Fruit fly (Drosophila melanogaster): ENCODE measurements around the gene CG3918.

The CG3918 gene

DNA sequence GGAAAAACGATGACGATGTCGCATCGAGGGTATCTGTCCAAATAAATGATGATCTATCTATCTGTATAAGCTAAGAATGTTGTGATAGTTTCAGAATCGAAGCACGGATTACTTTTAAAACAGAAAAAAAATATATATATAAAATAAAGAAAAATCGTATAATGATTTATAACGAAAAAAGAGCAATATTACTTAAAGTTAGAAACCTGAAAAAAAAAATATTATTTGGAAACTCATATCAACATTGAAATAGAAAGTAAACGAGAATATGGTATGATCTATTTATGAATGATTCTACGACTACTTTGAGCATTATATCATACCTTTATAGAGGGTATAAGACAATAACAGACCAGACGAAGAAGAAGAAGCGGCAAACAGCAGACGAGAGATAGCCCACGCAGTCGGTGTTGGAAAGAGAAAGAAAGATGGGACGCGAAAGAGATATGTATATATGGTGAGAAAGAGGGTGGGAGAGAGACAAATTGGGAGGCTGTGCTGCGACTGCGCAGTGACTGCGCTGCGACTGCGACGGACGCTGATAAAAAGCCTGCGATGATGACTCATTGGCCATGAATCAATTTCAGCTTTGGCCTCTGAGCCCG lies 19.4 kb downstream of the CG3918 start:
- peak; percentile 12 for TF ChIP-seq Vsx2 (GFP tag; optimal IDR thresholded peaks at IDR 0.05; ENCODE audit: partially characterized antibody)
- TF ChIP-seq Dif (GFP tag; optimal IDR thresholded peaks at IDR 0.05; ENCODE audit: partially characterized antibody) = peak; percentile 47
- peak; percentile 24 for TF ChIP-seq Jra (GFP tag; optimal IDR thresholded peaks at IDR 0.05)
- TF ChIP-seq dmrt93B (GFP tag; optimal IDR thresholded peaks at IDR 0.05) = no peak
- no peak for TF ChIP-seq jim (GFP tag; optimal IDR thresholded peaks at IDR 0.05)

- TF ChIP-seq CG9705 (GFP tag; optimal IDR thresholded peaks at IDR 0.05) (no peak), Hr83 (GFP tag; optimal IDR thresholded peaks at IDR 0.05; ENCODE audit: poor library complexity, severe bottlenecking) (peak; percentile 51), Sp1 (GFP tag; optimal IDR thresholded peaks at IDR 0.05) (peak; percentile 3), Jra (GFP tag; optimal IDR thresholded peaks at IDR 0.05) (peak; percentile 21), Hr78 (GFP tag; optimal IDR thresholded peaks at IDR 0.05) (no peak), dsf (GFP tag; optimal IDR thresholded peaks at IDR 0.05; ENCODE audit: borderline replicate concordance) (no peak), woc (GFP tag; optimal IDR thresholded peaks at IDR 0.05) (peak; percentile 59), dl (GFP tag; optimal IDR thresholded peaks at IDR 0.05; ENCODE audit: insufficient read depth in 1 of 2, partially characterized antibody in 2 of 2) (no peak), Rel (GFP tag; optimal IDR thresholded peaks at IDR 0.05) (no peak), Rel (tag; optimal IDR thresholded peaks at IDR 0.05) (peak; percentile 28), dmrt93B (GFP tag; optimal IDR thresholded peaks at IDR 0.05) (no peak), sv (GFP tag; optimal IDR thresholded peaks at IDR 0.05) (no peak)
Measured at dm6 chrX:6545862-6546270, 21.6 kb downstream of the CG3918 start.

DNA sequence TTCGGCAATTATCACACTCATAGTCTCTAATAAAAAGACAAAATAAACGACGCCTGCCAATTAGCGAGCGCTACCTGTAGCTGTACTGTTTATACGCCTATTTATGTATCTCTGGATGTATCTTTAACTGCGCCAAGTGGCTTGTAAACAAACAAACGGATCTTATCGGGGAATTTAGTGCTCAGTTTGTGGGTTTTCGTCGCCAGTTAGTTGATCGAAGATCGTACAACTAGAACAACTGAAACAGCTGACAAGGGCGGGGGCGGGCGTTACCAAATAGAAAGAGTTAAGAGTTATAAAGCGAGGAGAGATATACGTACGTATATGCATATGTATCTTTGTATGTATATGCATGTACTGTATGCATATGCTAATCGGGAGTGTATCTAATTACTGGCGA lies 22.7 kb downstream of the CG3918 start:
- TF ChIP-seq woc (GFP tag; optimal IDR thresholded peaks at IDR 0.05) (no peak), fru (GFP tag; optimal IDR thresholded peaks at IDR 0.05) (no peak), Hr78 (GFP tag; optimal IDR thresholded peaks at IDR 0.05) (no peak), Hnf4 (GFP tag; optimal IDR thresholded peaks at IDR 0.05) (no peak), Mio (GFP tag; optimal IDR thresholded peaks at IDR 0.05) (no peak), jim (GFP tag; optimal IDR thresholded peaks at IDR 0.05) (no peak), CG9705 (GFP tag; optimal IDR thresholded peaks at IDR 0.05) (no peak)

- TF ChIP-seq Rel (GFP tag; optimal IDR thresholded peaks at IDR 0.05) (peak; percentile 94), Rel (tag; optimal IDR thresholded peaks at IDR 0.05) (peak; percentile 81), usp (GFP tag; optimal IDR thresholded peaks at IDR 0.05) (no peak), Dfd (GFP tag; optimal IDR thresholded peaks at IDR 0.05) (no peak), Mio (GFP tag; optimal IDR thresholded peaks at IDR 0.05) (peak; percentile 62), CG9705 (GFP tag; optimal IDR thresholded peaks at IDR 0.05) (peak; percentile 95), Dif (GFP tag; optimal IDR thresholded peaks at IDR 0.05; ENCODE audit: partially characterized antibody) (no peak), Hnf4 (GFP tag; optimal IDR thresholded peaks at IDR 0.05) (peak; percentile 95), dsf (GFP tag; optimal IDR thresholded peaks at IDR 0.05; ENCODE audit: borderline replicate concordance) (peak; percentile 67), woc (GFP tag; optimal IDR thresholded peaks at IDR 0.05) (peak; percentile 93), lola (GFP tag; optimal IDR thresholded peaks at IDR 0.05) (no peak), sv (GFP tag; optimal IDR thresholded peaks at IDR 0.05) (peak; percentile 85), Hr78 (GFP tag; optimal IDR thresholded peaks at IDR 0.05) (no peak), tai (GFP tag; optimal IDR thresholded peaks at IDR 0.05) (no peak), brk (GFP tag; optimal IDR thresholded peaks at IDR 0.05) (no peak), jim (GFP tag; optimal IDR thresholded peaks at IDR 0.05) (no peak), Vsx2 (GFP tag; optimal IDR thresholded peaks at IDR 0.05; ENCODE audit: partially characterized antibody) (no peak), foxo (GFP tag; optimal IDR thresholded peaks at IDR 0.05) (peak; percentile 84 to 98), Myc (optimal IDR thresholded peaks at IDR 0.05) (no peak), dl (GFP tag; optimal IDR thresholded peaks at IDR 0.05; ENCODE audit: insufficient read depth in 1 of 2, partially characterized antibody in 2 of 2) (no peak), rgr (GFP tag; optimal IDR thresholded peaks at IDR 0.05) (peak; percentile 97), psq (GFP tag; optimal IDR thresholded peaks at IDR 0.05) (peak; percentile 93), CG32264 (GFP tag; optimal IDR thresholded peaks at IDR 0.05) (peak; percentile 93), Sp1 (GFP tag; optimal IDR thresholded peaks at IDR 0.05) (peak; percentile 93), sage (GFP tag; optimal IDR thresholded peaks at IDR 0.05) (peak; percentile 90), Abd-B (GFP tag; optimal IDR thresholded peaks at IDR 0.05) (no peak), dmrt93B (GFP tag; optimal IDR thresholded peaks at IDR 0.05) (peak; percentile 95), CrebA (GFP tag; optimal IDR thresholded peaks at IDR 0.05; ENCODE audit: borderline replicate concordance) (no peak), OdsH (GFP tag; optimal IDR thresholded peaks at IDR 0.05) (peak; percentile 95), ey (GFP tag; optimal IDR thresholded peaks at IDR 0.05) (peak; percentile 98), Jra (GFP tag; optimal IDR thresholded peaks at IDR 0.05) (peak; percentile 95), Hr83 (GFP tag; optimal IDR thresholded peaks at IDR 0.05; ENCODE audit: poor library complexity, severe bottlenecking) (peak; percentile 47), HLH106 (tag; optimal IDR thresholded peaks at IDR 0.05) (peak; percentile 97), pan (optimal IDR thresholded peaks at IDR 0.05) (no peak), fru (GFP tag; optimal IDR thresholded peaks at IDR 0.05) (peak; percentile 98), N (GFP tag; optimal IDR thresholded peaks at IDR 0.05) (no peak), h (GFP tag; optimal IDR thresholded peaks at IDR 0.05) (peak; percentile 98), GATAd (GFP tag; optimal IDR thresholded peaks at IDR 0.05) (peak; percentile 78), br (GFP tag; optimal IDR thresholded peaks at IDR 0.05) (peak; percentile 97)
Measured at dm6 chrX:6549428-6550117, 25.3 kb downstream of the CG3918 start.

All from whole organism, wandering third instar larva.